Worm (Caenorhabditis elegans) whole organism, L2 larva: ENCODE measurements around the gene srw-29.

Source experiments
- blmp-1 ChIP-seq: sonication (generic microtip); optimal IDR thresholded peaks from 2 replicates; lab custom pipeline; 2017; ENCODE audit warnings: missing genetic modification characterization, mild to moderate bottlenecking, missing compliant biosample characterization, antibody characterized with exemption, moderate library complexity; ENCODE audit not compliant: insufficient read depth
- ceh-82 ChIP-seq: fragments of 150-350 bp; optimal IDR thresholded peaks from 2 replicates; lab custom pipeline; 2014; ENCODE audit warnings: missing biosample characterization, missing genetic modification characterization
- lin-39 ChIP-seq: fragments of 150-350 bp; optimal IDR thresholded peaks from 2 replicates; lab custom pipeline; 2014; ENCODE audit warnings: missing biosample characterization, missing genetic modification reagents, missing genetic modification characterization
- lsy-2 ChIP-seq, 2 experiments: fragments of 150-350 bp in 1 of 2; sonication (generic microtip) in 1 of 2; optimal IDR thresholded peaks; 2 replicates each; lab custom pipeline; 2014 to 2017; ENCODE audit warnings: missing biosample characterization in 2 of 2, missing genetic modification characterization in 2 of 2
- mab-5 ChIP-seq: fragments of 150-350 bp; optimal IDR thresholded peaks from 2 replicates; lab custom pipeline; 2014; ENCODE audit warnings: missing biosample characterization, missing genetic modification characterization
- nhr-6 ChIP-seq: fragments of 150-350 bp; optimal IDR thresholded peaks from 2 replicates; lab custom pipeline; 2014; ENCODE audit warnings: missing biosample characterization, missing genetic modification characterization
- nhr-77 ChIP-seq: fragments of 150-350 bp; optimal IDR thresholded peaks from 2 replicates; lab custom pipeline; 2014; ENCODE audit warnings: missing biosample characterization, missing genetic modification characterization
- sma-9 ChIP-seq, 2 experiments: fragments of 150-350 bp in 1 of 2; sonication (generic microtip) in 1 of 2; optimal IDR thresholded peaks; 2 replicates each; lab custom pipeline; 2014 to 2016; ENCODE audit warnings: missing genetic modification characterization in 2 of 2, mild to moderate bottlenecking in 1 of 2, missing biosample characterization in 1 of 2, missing compliant biosample characterization in 1 of 2, missing genetic modification reagents in 1 of 2, moderate library complexity in 1 of 2
- unc-62 ChIP-seq: fragments of 150-350 bp; optimal IDR thresholded peaks from 2 replicates; lab custom pipeline; 2014; ENCODE audit warnings: missing biosample characterization, missing genetic modification reagents, missing genetic modification characterization
- ztf-11 ChIP-seq: sonication (generic microtip); optimal IDR thresholded peaks from 2 replicates; lab custom pipeline; 2017; ENCODE audit warnings: missing biosample characterization, missing genetic modification characterization

DNA sequence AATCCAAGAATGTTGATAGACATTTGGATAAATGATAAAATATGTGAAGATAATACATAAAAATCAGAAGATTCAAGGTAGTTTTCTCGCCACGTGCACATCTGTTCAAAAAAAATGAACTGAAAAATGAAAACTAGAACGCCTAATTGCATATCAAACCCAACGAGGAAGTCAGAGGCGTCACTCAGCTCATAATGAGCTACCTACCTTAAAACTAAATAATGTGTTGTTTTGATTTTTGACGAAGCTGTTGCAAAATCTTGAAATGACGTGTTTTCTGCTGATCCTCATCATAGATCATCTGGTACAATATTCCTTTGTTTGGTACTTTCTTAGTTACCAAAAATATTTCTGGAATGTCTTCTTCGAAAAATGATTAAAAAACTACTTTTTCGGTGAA, 46.6 kb upstream of the srw-29 start, which contains the start of gene srh-138:
- TF ChIP-seq ztf-11 (tag; lab: Kevin White, UChicago) (no peak), blmp-1 (tag; lab: Kevin White, UChicago) (no peak), nhr-6 (tag; lab: Kevin White, UChicago) (no peak), mab-5 (tag; lab: Kevin White, UChicago) (no peak), lsy-2 (tag; optimal IDR thresholded peaks at IDR 0.05; lab: Kevin White, UChicago) (no peak), ceh-82 (no peak), sma-9 (GFP tag; optimal IDR thresholded peaks at IDR 0.05; lab: Kevin White, UChicago) (no peak), sma-9 (tag; optimal IDR thresholded peaks at IDR 0.05; lab: Kevin White, UChicago) (no peak), lin-39 (no peak), unc-62 (GFP tag; lab: Kevin White, UChicago) (no peak), nhr-77 (tag; lab: Kevin White, UChicago) (no peak)
